Fruit fly (Drosophila melanogaster) whole organism, embryonic: ENCODE data around the gene Prosalpha6T.

Experiments used
- Blimp-1 ChIP-seq: fragments of 200-800 bp; sonication (Bioruptor generic); optimal IDR thresholded peaks from 3 replicates; lab custom pipeline; 2018; ENCODE audit warnings: missing biosample characterization, missing genetic modification characterization, mild to moderate bottlenecking, moderate library complexity, missing genetic modification reagents
- CG10274 ChIP-seq: fragments of 200-800 bp; sonication (Bioruptor generic); optimal IDR thresholded peaks from 3 replicates; lab custom pipeline; 2017; ENCODE audit warnings: missing biosample characterization, mild to moderate bottlenecking, missing genetic modification characterization
- CG12155 ChIP-seq: fragments of 200-800 bp; sonication (Bioruptor generic); optimal IDR thresholded peaks from 3 replicates; lab custom pipeline; 2016; ENCODE audit warnings: missing biosample characterization, missing genetic modification characterization
- CG14710 ChIP-seq: fragments of 200-800 bp; sonication (Bioruptor generic); optimal IDR thresholded peaks from 3 replicates; lab custom pipeline; 2019; ENCODE audit warnings: missing biosample characterization, mild to moderate bottlenecking, missing genetic modification characterization, moderate library complexity
- CG16815 ChIP-seq: fragments of 200-800 bp; sonication (Bioruptor generic); optimal IDR thresholded peaks from 3 replicates; lab custom pipeline; 2017; ENCODE audit warnings: missing biosample characterization, mild to moderate bottlenecking, missing genetic modification characterization
- CG17568 ChIP-seq: fragments of 200-800 bp; sonication (Bioruptor generic); optimal IDR thresholded peaks from 2 replicates; lab custom pipeline; 2018; ENCODE audit warnings: missing biosample characterization, mild to moderate bottlenecking, missing genetic modification characterization, moderate library complexity
- CG17612 ChIP-seq: fragments of 200-800 bp; sonication (Bioruptor generic); IDR thresholded peaks from 2 replicates; pipeline ENCODE4 v1.3.6; 2022; ENCODE audit warnings: missing biosample characterization, missing genetic modification characterization
- CG18476 ChIP-seq: fragments of 200-800 bp; sonication (Bioruptor generic); optimal IDR thresholded peaks from 2 replicates; lab custom pipeline; 2016; ENCODE audit warnings: missing biosample characterization, mild to moderate bottlenecking, missing genetic modification characterization
- CG18619 ChIP-seq: fragments of 200-800 bp; sonication (Bioruptor generic); optimal IDR thresholded peaks from 3 replicates; lab custom pipeline; 2017; ENCODE audit warnings: missing biosample characterization, mild to moderate bottlenecking, missing genetic modification characterization
- CG30431 ChIP-seq: fragments of 200-800 bp; sonication (Bioruptor generic); optimal IDR thresholded peaks from 2 replicates; lab custom pipeline; 2017; ENCODE audit warnings: missing biosample characterization, missing genetic modification characterization
- CG32767 ChIP-seq: fragments of 200-800 bp; sonication (Bioruptor generic); IDR thresholded peaks from 2 replicates; pipeline ENCODE4 v1.3.6; 2022; ENCODE audit warnings: missing biosample characterization, missing genetic modification characterization
- CG34422 ChIP-seq: fragments of 200-800 bp; sonication (Bioruptor generic); IDR thresholded peaks from 3 replicates; pipeline ENCODE4 v1.3.6; 2022; ENCODE audit warnings: missing biosample characterization, missing genetic modification characterization
- CG6689 ChIP-seq: fragments of 200-800 bp; sonication (Bioruptor generic); IDR thresholded peaks from 2 replicates; pipeline ENCODE4 v1.3.6; 2022; ENCODE audit warnings: missing biosample characterization, missing genetic modification characterization
- CG7357 ChIP-seq: fragments of 200-800 bp; sonication (Bioruptor generic); IDR thresholded peaks from 3 replicates; pipeline ENCODE4 v1.3.6; 2022; ENCODE audit warnings: missing biosample characterization, missing genetic modification characterization
- CG7372 ChIP-seq: fragments of 200-800 bp; sonication (Bioruptor generic); IDR thresholded peaks from 2 replicates; pipeline ENCODE4 v1.3.6; 2022; ENCODE audit warnings: missing biosample characterization, missing genetic modification characterization
- CG7745 ChIP-seq: fragments of 200-800 bp; sonication (Bioruptor generic); optimal IDR thresholded peaks from 2 replicates; lab custom pipeline; 2018; ENCODE audit warnings: missing biosample characterization, mild to moderate bottlenecking, missing genetic modification characterization, moderate library complexity
- CG8478 ChIP-seq: fragments of >200 bp; optimal IDR thresholded peaks from 2 replicates; lab custom pipeline; 2018
- CG8924 ChIP-seq: fragments of 200-800 bp; optimal IDR thresholded peaks from 3 replicates; lab custom pipeline; 2019; ENCODE audit warnings: missing biosample characterization, mild to moderate bottlenecking, missing genetic modification characterization, moderate library complexity
- CG9437 ChIP-seq: fragments of 200-800 bp; sonication (Bioruptor generic); optimal IDR thresholded peaks from 2 replicates; lab custom pipeline; 2018; ENCODE audit warnings: missing biosample characterization, mild to moderate bottlenecking, missing genetic modification characterization
- CG9932 ChIP-seq: fragments of 200-800 bp; sonication (Bioruptor generic); IDR thresholded peaks from 2 replicates; pipeline ENCODE4 v1.3.6; 2022; ENCODE audit warnings: missing biosample characterization, missing genetic modification characterization
- Camta ChIP-seq: fragments of 200-800 bp; sonication (Bioruptor generic); optimal IDR thresholded peaks from 2 replicates; lab custom pipeline; 2016; ENCODE audit warnings: missing biosample characterization, missing genetic modification characterization
- D ChIP-seq, 2 experiments: fragments of 200-800 bp in 1 of 2; fragments of >200 bp in 1 of 2; sonication (Bioruptor generic) in 1 of 2; optimal IDR thresholded peaks; 2 replicates in 1 of 2; 3 replicates in 1 of 2; lab custom pipeline; 2017; ENCODE audit warnings: mild to moderate bottlenecking in 1 of 2, missing biosample characterization in 1 of 2, missing genetic modification characterization in 1 of 2, missing genetic modification reagents in 1 of 2
- Dek ChIP-seq: fragments of 200-800 bp; sonication (Bioruptor generic); optimal IDR thresholded peaks from 3 replicates; lab custom pipeline; 2019; ENCODE audit warnings: missing biosample characterization, mild to moderate bottlenecking, missing genetic modification characterization, moderate library complexity
- Dip2 ChIP-seq: fragments of 200-800 bp; sonication (Bioruptor generic); IDR thresholded peaks from 2 replicates; pipeline ENCODE4 v1.3.6; 2022; ENCODE audit warnings: missing biosample characterization, missing genetic modification characterization
- Drgx ChIP-seq: fragments of 200-800 bp; sonication (Bioruptor generic); IDR thresholded peaks from 2 replicates; pipeline ENCODE4 v1.3.6; 2022; ENCODE audit warnings: missing biosample characterization, missing genetic modification characterization
- Elba2 ChIP-seq: fragments of 200-800 bp; sonication (Bioruptor generic); optimal IDR thresholded peaks from 3 replicates; lab custom pipeline; 2016; ENCODE audit warnings: missing biosample characterization, missing genetic modification characterization
- H15 ChIP-seq: fragments of 200-800 bp; sonication (Bioruptor generic); IDR thresholded peaks from 3 replicates; pipeline ENCODE4 v1.3.6; 2022; ENCODE audit warnings: missing biosample characterization, missing genetic modification characterization
- H2.0 ChIP-seq: fragments of 200-800 bp; sonication (Bioruptor generic); IDR thresholded peaks from 2 replicates; pipeline ENCODE4 v1.3.6; 2022; ENCODE audit warnings: missing biosample characterization, missing genetic modification characterization
- HLHmδ ChIP-seq: fragments of 200-800 bp; sonication (Bioruptor generic); optimal IDR thresholded peaks from 2 replicates; lab custom pipeline; 2018; ENCODE audit warnings: missing biosample characterization, mild to moderate bottlenecking, missing genetic modification characterization, moderate library complexity
- Myb ChIP-seq: fragments of 200-800 bp; sonication (Bioruptor generic); optimal IDR thresholded peaks from 2 replicates; lab custom pipeline; 2016; ENCODE audit warnings: missing biosample characterization, missing genetic modification characterization
- Nf-YA ChIP-seq: fragments of 200-800 bp; sonication (Bioruptor generic); IDR thresholded peaks from 2 replicates; pipeline ENCODE4 v1.3.6; 2022; ENCODE audit warnings: missing biosample characterization, missing genetic modification characterization
- Oaz ChIP-seq: fragments of 200-800 bp; sonication (Bioruptor generic); IDR thresholded peaks from 2 replicates; pipeline ENCODE4 v1.3.6; 2022; ENCODE audit warnings: missing biosample characterization, missing genetic modification characterization
- Pdp1 ChIP-seq, 2 experiments: fragments of 200-800 bp; sonication (Bioruptor generic); optimal IDR thresholded peaks; 3 replicates each; lab custom pipeline; 2016; ENCODE audit warnings: missing biosample characterization in 2 of 2, missing genetic modification characterization in 2 of 2, mild to moderate bottlenecking in 1 of 2, moderate library complexity in 1 of 2
- Rfx ChIP-seq: fragments of 200-800 bp; sonication (Bioruptor generic); IDR thresholded peaks from 2 replicates; pipeline ENCODE4 v1.3.6; 2022; ENCODE audit warnings: missing biosample characterization, missing genetic modification characterization
- Scr ChIP-seq: fragments of 200-800 bp; sonication (Bioruptor generic); IDR thresholded peaks from 2 replicates; pipeline ENCODE4 v1.3.6; 2022; ENCODE audit warnings: missing biosample characterization, missing genetic modification characterization; ENCODE audit not compliant: partially characterized antibody
- cg ChIP-seq: fragments of 200-800 bp; sonication (Bioruptor generic); optimal IDR thresholded peaks from 3 replicates; lab custom pipeline; 2019; ENCODE audit warnings: missing biosample characterization, mild to moderate bottlenecking, missing genetic modification characterization, moderate library complexity
- corto ChIP-seq: fragments of 200-800 bp; sonication (Bioruptor generic); optimal IDR thresholded peaks from 2 replicates; lab custom pipeline; 2016; ENCODE audit warnings: missing biosample characterization, mild to moderate bottlenecking, missing genetic modification characterization, moderate library complexity
- h ChIP-seq: fragments of >200 bp; optimal IDR thresholded peaks from 2 replicates; lab custom pipeline; 2017
- kni ChIP-seq: fragments of 200-800 bp; sonication (Bioruptor generic); optimal IDR thresholded peaks from 3 replicates; lab custom pipeline; 2017; ENCODE audit warnings: mild to moderate bottlenecking, missing biosample characterization, missing genetic modification reagents, missing genetic modification characterization
- onecut ChIP-seq: fragments of 200-800 bp; sonication (Bioruptor generic); IDR thresholded peaks from 2 replicates; pipeline ENCODE4 v1.3.6; 2022; ENCODE audit warnings: missing biosample characterization, missing genetic modification characterization
- salm ChIP-seq: fragments of 200-800 bp; sonication (Bioruptor generic); optimal IDR thresholded peaks from 2 replicates; lab custom pipeline; 2018; ENCODE audit warnings: missing biosample characterization, mild to moderate bottlenecking, missing genetic modification characterization
- stwl ChIP-seq: fragments of 200-800 bp; sonication (Bioruptor generic); optimal IDR thresholded peaks from 3 replicates; lab custom pipeline; 2018; ENCODE audit warnings: missing biosample characterization, mild to moderate bottlenecking, missing genetic modification characterization, moderate library complexity
- tgo ChIP-seq: fragments of 200-800 bp; sonication (Bioruptor generic); IDR thresholded peaks from 3 replicates; pipeline ENCODE4 v1.3.6; 2022; ENCODE audit warnings: missing biosample characterization, missing genetic modification characterization
- toy ChIP-seq: fragments of 200-800 bp; sonication (Bioruptor generic); IDR thresholded peaks from 2 replicates; pipeline ENCODE4 v1.3.6; 2022; ENCODE audit warnings: missing biosample characterization, missing genetic modification characterization
- vvl ChIP-seq: fragments of 200-800 bp; sonication (Bioruptor generic); IDR thresholded peaks from 2 replicates; pipeline ENCODE4 v1.3.6; 2022; ENCODE audit warnings: missing biosample characterization, missing genetic modification characterization
- wdn ChIP-seq: fragments of 200-800 bp; sonication (Bioruptor generic); IDR thresholded peaks from 2 replicates; pipeline ENCODE4 v1.3.6; 2022; ENCODE audit warnings: missing biosample characterization, missing genetic modification characterization
- zen ChIP-seq: fragments of 200-800 bp; sonication (Bioruptor generic); optimal IDR thresholded peaks from 3 replicates; lab custom pipeline; 2018; ENCODE audit warnings: missing biosample characterization, mild to moderate bottlenecking, missing genetic modification characterization, moderate library complexity

The Prosalpha6T gene

DNA sequence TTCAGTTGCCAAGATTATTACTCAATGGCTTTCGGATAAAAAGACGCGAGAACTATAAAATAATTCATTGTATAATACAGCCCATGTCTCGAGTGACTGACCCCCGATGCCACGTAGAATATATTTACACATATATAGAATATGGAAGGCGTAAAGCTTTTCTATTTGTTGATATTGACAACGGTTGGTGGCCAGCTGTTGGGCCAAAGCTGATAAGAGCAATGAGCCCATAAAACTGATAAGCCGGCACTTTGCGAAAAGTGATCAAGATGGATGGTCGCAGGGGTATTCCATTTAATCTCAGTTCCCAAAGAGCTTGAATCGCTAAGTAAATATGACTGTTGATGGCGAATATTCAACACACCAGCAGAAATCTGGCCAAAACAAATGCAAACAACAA lies 41.3 kb upstream of the Prosalpha6T start (continued):
- TF ChIP-seq HLHmδ (GFP tag; lab: Kevin White, UChicago), result no peak

DNA sequence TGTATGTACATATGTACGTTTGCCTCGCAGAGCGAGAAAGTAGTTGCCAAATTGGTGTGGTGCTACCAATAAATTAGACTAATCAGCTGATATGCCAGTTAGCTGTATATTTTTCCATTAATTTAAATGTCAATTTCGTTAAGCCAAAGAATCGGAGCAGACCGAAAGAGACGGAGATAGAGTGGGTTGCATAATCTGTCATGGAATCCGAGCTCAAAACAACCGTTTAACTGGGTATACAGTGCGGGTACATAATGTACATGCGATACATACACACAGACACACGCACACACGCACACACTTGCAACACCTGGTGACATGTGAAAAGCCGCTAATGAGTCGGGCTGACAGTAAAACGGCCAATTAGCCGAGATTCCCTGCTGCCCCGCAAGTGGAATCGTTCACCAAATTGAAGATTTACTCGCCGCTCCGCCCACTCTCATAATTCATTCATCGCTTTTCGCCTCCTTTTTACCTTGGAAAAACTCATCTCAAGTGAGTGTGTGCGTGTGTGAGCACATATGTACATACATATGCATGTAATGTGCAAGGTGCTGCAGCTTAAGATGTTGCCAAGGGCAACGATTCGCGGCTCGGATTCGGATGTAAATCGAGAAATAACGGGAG lies 40.7 kb upstream of the Prosalpha6T start:
- no peak for TF ChIP-seq CG17568 (GFP tag; lab: Kevin White, UChicago)
- TF ChIP-seq h (lab: Kevin White, UChicago), result no peak
- TF ChIP-seq CG8478, result peak; percentile 79
- TF ChIP-seq zen (tag; lab: Kevin White, UChicago), result peak; percentile 42
- peak; percentile 34; the same call in 1 of the 2 replicates for TF ChIP-seq CG32767
- peak; percentile 37 for TF ChIP-seq D (optimal IDR thresholded peaks at IDR 0.05; lab: Kevin White, UChicago)
- TF ChIP-seq D (GFP tag; optimal IDR thresholded peaks at IDR 0.05; lab: Kevin White, UChicago), result no peak
- TF ChIP-seq CG7372, result 0 out of 2 replicates have a peak, but pooled peaks have one; percentile 15
- peak; percentile 29; the same call in 1 of the 2 replicates for TF ChIP-seq vvl (GFP tag; lab: Robert Waterston, UW)
- 0 out of 2 replicates have a peak, but pooled peaks have one; percentile 18 for TF ChIP-seq Rfx (GFP tag; lab: Robert Waterston, UW)
- 0 out of 3 replicates have a peak, but pooled peaks have one; percentile 45 for TF ChIP-seq CG34422 (GFP tag; lab: Robert Waterston, UW)
- no peak for TF ChIP-seq wdn (GFP tag; lab: Robert Waterston, UW)
- no peak for TF ChIP-seq kni (GFP tag; lab: Kevin White, UChicago)
- TF ChIP-seq Elba2 (GFP tag; lab: Kevin White, UChicago), result peak; percentile 15
- no peak for TF ChIP-seq CG18619
- TF ChIP-seq Pdp1 (GFP tag; optimal IDR thresholded peaks at IDR 0.05; lab: Kevin White, UChicago), result peak in 1 of 2 experiments; percentile 96
- peak; percentile 90 for TF ChIP-seq cg (GFP tag; lab: Kevin White, UChicago)
- TF ChIP-seq, all 482 proteins: peak for 11

DNA sequence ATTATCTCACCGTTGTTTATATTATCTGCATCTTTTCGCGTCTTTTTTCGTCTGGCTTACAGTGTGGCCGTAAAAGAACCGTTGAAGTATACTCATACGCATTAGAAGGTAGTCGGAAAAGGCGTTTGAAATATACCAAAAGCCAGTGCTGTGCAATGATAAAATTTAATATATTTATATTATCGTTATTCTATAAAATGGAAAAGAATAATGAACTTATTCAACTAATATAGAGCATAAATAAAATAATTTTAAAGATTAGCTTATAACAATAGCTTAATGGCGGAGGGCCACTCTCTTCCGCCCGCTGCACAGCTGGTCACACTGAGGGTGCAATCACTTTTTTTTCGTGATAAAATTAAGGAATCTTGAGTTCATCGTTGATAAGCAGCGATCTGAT lies 39.9 kb upstream of the Prosalpha6T start, which contains the start of the genes CG16974 and Edem2:
TSS of gene CG16974 (minus strand) at position 86 of the 400 bp plus-strand sequence.
TSS of gene Edem2 (plus strand) at position 308 of the 400 bp plus-strand sequence.
- TF ChIP-seq Blimp-1 (GFP tag; lab: Kevin White, UChicago) (no peak), CG30431 (GFP tag; lab: Kevin White, UChicago) (peak; percentile 4), toy (GFP tag; lab: Robert Waterston, UW) (no peak), Dek (tag; lab: Kevin White, UChicago) (peak; percentile 74), CG17612 (GFP tag; lab: Robert Waterston, UW) (no peak), CG7745 (no peak), CG16815 (GFP tag; lab: Kevin White, UChicago) (peak; percentile 57), CG18476 (peak; percentile 80), Nf-YA (peak; percentile 57; the same call in 1 of the 2 replicates), onecut (GFP tag; lab: Robert Waterston, UW) (no peak), CG8924 (tag; lab: Kevin White, UChicago) (peak; percentile 69), Myb (GFP tag; lab: Kevin White, UChicago) (no peak), Scr (peak; percentile 32), CG10274 (GFP tag; lab: Kevin White, UChicago) (no peak), Dip2 (GFP tag; lab: Robert Waterston, UW) (no peak), CG12155 (GFP tag; lab: Kevin White, UChicago) (peak; percentile 84), CG9437 (GFP tag; lab: Kevin White, UChicago) (peak; percentile 25), corto (GFP tag; lab: Kevin White, UChicago) (peak; percentile 70), tgo (GFP tag; lab: Robert Waterston, UW) (peak; percentile 81), CG14710 (peak; percentile 90), Camta (GFP tag; lab: Kevin White, UChicago) (peak; percentile 14), stwl (tag; lab: Kevin White, UChicago) (peak; percentile 88), CG7357 (GFP tag; lab: Robert Waterston, UW) (peak; percentile 46; the same call in 1 of the 3 replicates), salm (tag; lab: Kevin White, UChicago) (peak; percentile 46), Drgx (GFP tag; lab: Robert Waterston, UW) (no peak), H2.0 (GFP tag; lab: Robert Waterston, UW) (peak; percentile 66), h (lab: Kevin White, UChicago) (no peak), H15 (GFP tag; lab: Robert Waterston, UW) (peak; percentile 43; the same call in 1 of the 3 replicates), CG6689 (peak; percentile 79), CG9932 (peak; percentile 83), Oaz (0 out of 2 replicates have a peak, but pooled peaks have one; percentile 11)
